Worm (Caenorhabditis elegans) whole organism, L3 larva: Measurements from ENCODE around the gene catp-4.
A peak's percentile ranks its signal among the peaks of the same experiment; 100 is the strongest.

Experiments used
- R02D3.7 ChIP-seq: fragments of 150-350 bp; optimal IDR thresholded peaks from 2 replicates; lab custom pipeline; 2014; ENCODE audit warnings: missing biosample characterization, missing genetic modification characterization
- ZK546.5 ChIP-seq: sonication (generic microtip); optimal IDR thresholded peaks from 2 replicates; lab custom pipeline; 2017; ENCODE audit warnings: missing biosample characterization, missing genetic modification characterization
- aly-2 ChIP-seq: fragments of 150-350 bp; optimal IDR thresholded peaks from 2 replicates; lab custom pipeline; 2014; ENCODE audit warnings: missing biosample characterization, missing genetic modification characterization
- ama-1 ChIP-seq: fragments of 150-350 bp; optimal IDR thresholded peaks from 2 replicates; lab custom pipeline; 2018
- daf-12 ChIP-seq: fragments of 150-350 bp; optimal IDR thresholded peaks from 2 replicates; lab custom pipeline; 2014; ENCODE audit warnings: missing biosample characterization, missing genetic modification reagents, missing genetic modification characterization
- egl-27 ChIP-seq: sonication (generic microtip); optimal IDR thresholded peaks from 4 replicates; lab custom pipeline; 2017; ENCODE audit warnings: missing biosample characterization, missing genetic modification reagents, missing genetic modification characterization
- egl-5 ChIP-seq: fragments of 150-350 bp; optimal IDR thresholded peaks from 2 replicates; lab custom pipeline; 2017; ENCODE audit warnings: missing biosample characterization, missing genetic modification reagents, missing genetic modification characterization, inconsistent platforms
- elt-3 ChIP-seq, 3 experiments: fragments of 150-350 bp in 1 of 3; sonication (generic microtip) in 2 of 3; optimal IDR thresholded peaks; 2 replicates in 2 of 3; 4 replicates in 1 of 3; lab custom pipeline; 2014 to 2017; ENCODE audit warnings: missing biosample characterization in 3 of 3, missing genetic modification characterization in 3 of 3
- fkh-10 ChIP-seq: sonication (generic microtip); optimal IDR thresholded peaks from 2 replicates; lab custom pipeline; 2017; ENCODE audit warnings: missing biosample characterization, missing genetic modification reagents, missing genetic modification characterization
- fkh-2 ChIP-seq: fragments of 150-350 bp; optimal IDR thresholded peaks from 2 replicates; lab custom pipeline; 2014; ENCODE audit warnings: missing biosample characterization, missing genetic modification reagents, missing genetic modification characterization
- fos-1 ChIP-seq: fragments of 150-350 bp; optimal IDR thresholded peaks from 2 replicates; lab custom pipeline; 2014; ENCODE audit warnings: missing biosample characterization, missing genetic modification characterization
- lin-15B ChIP-seq: fragments of 150-350 bp; optimal IDR thresholded peaks from 2 replicates; lab custom pipeline; 2014; ENCODE audit warnings: missing biosample characterization, missing genetic modification characterization
- lin-39 ChIP-seq: fragments of 150-350 bp; optimal IDR thresholded peaks from 2 replicates; lab custom pipeline; 2018; ENCODE audit warnings: missing biosample characterization, missing genetic modification reagents, missing genetic modification characterization
- lsy-12 ChIP-seq: sonication (generic microtip); optimal IDR thresholded peaks from 2 replicates; lab custom pipeline; 2016; ENCODE audit warnings: mild to moderate bottlenecking, missing genetic modification characterization, missing compliant biosample characterization
- mdl-1 ChIP-seq: fragments of 150-350 bp; optimal IDR thresholded peaks from 2 replicates; lab custom pipeline; 2014; ENCODE audit warnings: missing biosample characterization, missing genetic modification characterization
- mml-1 ChIP-seq: fragments of 150-350 bp; sonication (generic microtip); optimal IDR thresholded peaks from 3 replicates; lab custom pipeline; 2014; ENCODE audit warnings: missing biosample characterization, missing genetic modification characterization
- nfya-1 ChIP-seq: sonication (generic microtip); optimal IDR thresholded peaks from 2 replicates; lab custom pipeline; 2017; ENCODE audit warnings: missing genetic modification characterization, mild to moderate bottlenecking, missing compliant biosample characterization, antibody characterized with exemption, moderate library complexity; ENCODE audit not compliant: insufficient read depth
- nhr-11 ChIP-seq: fragments of 150-350 bp; optimal IDR thresholded peaks from 2 replicates; lab custom pipeline; 2014; ENCODE audit warnings: missing biosample characterization, missing genetic modification characterization
- nhr-23 ChIP-seq: fragments of 150-350 bp; optimal IDR thresholded peaks from 2 replicates; lab custom pipeline; 2014; ENCODE audit warnings: missing biosample characterization, missing genetic modification reagents, missing genetic modification characterization
- nhr-25 ChIP-seq: sonication (generic microtip); optimal IDR thresholded peaks from 2 replicates; lab custom pipeline; 2017; ENCODE audit warnings: missing biosample characterization, missing genetic modification characterization
- nhr-28 ChIP-seq: fragments of 150-350 bp; optimal IDR thresholded peaks from 2 replicates; lab custom pipeline; 2014; ENCODE audit warnings: missing biosample characterization, missing genetic modification characterization
- nhr-43 ChIP-seq: sonication (generic microtip); optimal IDR thresholded peaks from 2 replicates; lab custom pipeline; 2016; ENCODE audit warnings: mild to moderate bottlenecking, missing genetic modification characterization, missing compliant biosample characterization; ENCODE audit not compliant: poor library complexity, severe bottlenecking
- nhr-67 ChIP-seq: fragments of 150-350 bp; optimal IDR thresholded peaks from 2 replicates; lab custom pipeline; 2014; ENCODE audit warnings: missing biosample characterization, missing genetic modification characterization
- pha-4 ChIP-seq: fragments of 150-350 bp; optimal IDR thresholded peaks from 2 replicates; lab custom pipeline; 2014; ENCODE audit warnings: missing biosample characterization, missing genetic modification reagents, missing genetic modification characterization
- pqm-1 ChIP-seq: fragments of 150-350 bp; optimal IDR thresholded peaks from 2 replicates; lab custom pipeline; 2017; ENCODE audit warnings: missing biosample characterization, missing genetic modification characterization, inconsistent platforms
- sea-2 ChIP-seq: fragments of 150-350 bp; sonication (generic microtip); optimal IDR thresholded peaks from 4 replicates; lab custom pipeline; 2014; ENCODE audit warnings: missing biosample characterization, missing genetic modification reagents, missing genetic modification characterization
- skn-1 ChIP-seq: fragments of 150-350 bp; optimal IDR thresholded peaks from 2 replicates; lab custom pipeline; 2014; ENCODE audit warnings: missing biosample characterization, missing genetic modification characterization
- unc-62 ChIP-seq: fragments of 150-350 bp; sonication (generic microtip); optimal IDR thresholded peaks from 4 replicates; lab custom pipeline; 2014; ENCODE audit warnings: missing biosample characterization, missing genetic modification reagents, missing genetic modification characterization
- ztf-11 ChIP-seq: fragments of 150-350 bp; optimal IDR thresholded peaks from 2 replicates; lab custom pipeline; 2014; ENCODE audit warnings: missing biosample characterization, missing genetic modification characterization

The catp-4 gene

DNA sequence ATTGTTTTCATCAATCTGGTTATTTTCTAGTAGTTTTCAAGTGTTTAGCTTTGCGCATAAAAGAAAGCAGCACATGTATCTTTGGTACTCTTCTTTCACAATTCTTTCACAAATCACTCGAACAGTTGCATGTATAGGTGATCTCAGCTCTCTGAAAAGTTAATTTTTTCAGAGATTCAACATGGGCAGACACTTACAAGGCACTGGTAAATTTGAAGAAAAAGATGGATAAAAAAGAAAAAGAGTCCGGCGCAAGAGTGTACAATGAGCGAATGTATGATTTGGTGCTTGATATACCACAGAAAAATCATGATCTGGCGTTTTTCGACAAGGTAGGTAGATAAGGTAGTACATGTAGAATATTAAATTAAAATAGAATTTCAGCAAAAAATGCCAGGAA is 24.8 kb downstream of the catp-4 start:
- TF ChIP-seq ama-1 (lab: Kevin White, UChicago) = no peak
- no peak for TF ChIP-seq nhr-28
- no peak for TF ChIP-seq fkh-2 (tag; lab: Kevin White, UChicago)
- TF ChIP-seq mdl-1 = no peak
- TF ChIP-seq lin-15B (tag; lab: Kevin White, UChicago) = no peak
- TF ChIP-seq ZK546.5 (tag; lab: Kevin White, UChicago) = no peak
- TF ChIP-seq fkh-10 (GFP tag; lab: Kevin White, UChicago) = no peak
- no peak for TF ChIP-seq sea-2
- no peak for TF ChIP-seq nfya-1 (tag; lab: Kevin White, UChicago)
- TF ChIP-seq unc-62 = no peak
- TF ChIP-seq nhr-23 (tag; lab: Kevin White, UChicago) = no peak
- no peak for TF ChIP-seq nhr-11 (tag; lab: Kevin White, UChicago)
- TF ChIP-seq R02D3.7 (tag; lab: Kevin White, UChicago) = no peak
- no peak for TF ChIP-seq lin-39
- no peak for TF ChIP-seq nhr-67 (tag; lab: Kevin White, UChicago)

DNA sequence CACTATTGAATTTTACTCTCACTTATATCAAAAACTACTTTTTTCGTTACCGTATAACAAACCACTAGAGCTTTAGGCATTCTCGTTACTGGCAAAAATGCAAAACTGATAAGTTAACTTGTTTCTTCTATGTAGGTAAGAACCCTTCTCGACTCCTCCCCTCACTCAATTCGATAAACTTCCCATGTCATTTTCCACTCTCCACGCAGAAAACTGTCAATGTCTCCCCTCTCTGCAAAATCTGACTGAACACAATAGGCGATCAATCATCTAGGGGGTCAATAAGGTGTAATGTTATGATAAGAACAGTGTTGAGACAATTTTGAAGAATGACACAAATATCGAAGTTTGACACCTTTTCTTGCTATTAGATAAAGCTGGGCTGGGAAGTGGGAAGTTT is 25.4 kb downstream of the catp-4 start:
- TF ChIP-seq sea-2 = no peak
- TF ChIP-seq nfya-1 (tag; lab: Kevin White, UChicago) = no peak
- no peak for TF ChIP-seq ama-1 (lab: Kevin White, UChicago)
- peak; percentile 10 for TF ChIP-seq nhr-23 (tag; lab: Kevin White, UChicago)
- TF ChIP-seq ztf-11 = no peak
- TF ChIP-seq nhr-25 (tag; lab: Kevin White, UChicago) = peak; percentile 19
- TF ChIP-seq, all 47 proteins: peak for 2

DNA sequence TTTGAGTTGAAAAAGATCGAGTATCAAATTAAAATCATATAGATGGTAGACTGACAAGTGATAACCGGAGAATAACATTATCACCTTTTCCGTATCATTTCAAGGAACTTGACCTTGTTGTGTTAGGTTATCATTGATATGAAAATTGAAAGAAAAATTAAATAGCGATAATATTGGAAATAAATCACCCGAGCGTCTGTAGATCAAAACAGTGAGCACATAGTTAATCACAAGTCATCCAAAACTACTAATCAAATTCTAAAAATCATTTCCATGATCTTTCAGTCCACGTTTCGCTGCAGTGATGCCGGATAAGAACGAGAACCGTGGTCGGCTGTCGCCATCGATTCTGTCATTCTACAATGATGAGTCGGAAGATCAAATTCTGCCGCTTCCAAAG is 26.4 kb downstream of the catp-4 start:
- TF ChIP-seq sea-2 (no peak), nhr-43 (peak; percentile 74), nhr-25 (tag; lab: Kevin White, UChicago) (no peak), elt-3 (tag; optimal IDR thresholded peaks at IDR 0.05; lab: Kevin White, UChicago) (peak in 2 of 3 experiments; percentile 3 to 68)

DNA sequence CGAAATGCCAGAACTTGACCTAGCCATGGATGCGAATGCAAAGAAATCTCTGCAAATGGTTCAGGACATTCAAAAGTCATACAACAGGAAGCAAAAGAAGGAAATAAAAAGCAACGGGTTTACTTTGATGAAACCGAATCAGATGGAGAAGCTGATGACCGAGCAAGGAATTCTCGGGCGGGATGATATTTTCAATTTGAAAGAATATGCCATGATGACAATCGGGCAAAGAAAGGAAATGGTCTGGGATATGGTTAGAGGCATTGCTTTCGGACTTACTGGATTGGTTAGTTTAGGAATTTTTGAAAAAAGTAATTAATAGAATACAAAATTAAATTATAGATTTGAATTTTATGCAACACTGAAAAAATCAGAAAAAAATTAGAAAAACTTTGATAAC is 27.3 kb downstream of the catp-4 start:
- TF ChIP-seq sea-2 (no peak), nhr-11 (tag; lab: Kevin White, UChicago) (no peak), egl-27 (tag; lab: Kevin White, UChicago) (no peak), fos-1 (tag; lab: Kevin White, UChicago) (no peak), lsy-12 (tag; lab: Kevin White, UChicago) (no peak), nhr-43 (no peak), aly-2 (tag; lab: Kevin White, UChicago) (no peak), pqm-1 (tag; lab: Kevin White, UChicago) (no peak), pha-4 (tag; lab: Kevin White, UChicago) (no peak), mml-1 (no peak), ztf-11 (no peak), daf-12 (no peak)

DNA sequence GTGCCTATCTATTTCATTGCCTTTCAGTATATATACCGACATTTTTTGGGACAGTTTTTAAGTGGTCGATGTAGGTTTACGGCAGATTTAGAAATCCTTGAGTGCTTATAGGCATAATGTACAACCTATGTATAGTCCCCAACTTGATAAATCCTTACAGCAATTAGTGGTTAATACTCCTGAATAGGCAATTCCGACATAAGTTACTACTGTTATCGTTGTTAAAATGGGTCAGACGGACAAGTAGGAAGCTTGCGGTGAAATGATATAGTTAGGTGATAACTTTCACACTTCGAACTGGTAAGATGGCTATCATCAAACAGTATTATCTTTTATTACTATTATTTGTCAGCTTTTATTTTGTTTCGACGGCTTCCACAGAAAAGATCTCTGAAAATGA is 29.4 kb downstream of the catp-4 start, which contains the start of gene mltn-10:
Gene mltn-10, plus strand, starts transcription at position 301 of the 400 bp plus-strand sequence.
- TF ChIP-seq egl-5 (tag; lab: Kevin White, UChicago) = no peak

DNA sequence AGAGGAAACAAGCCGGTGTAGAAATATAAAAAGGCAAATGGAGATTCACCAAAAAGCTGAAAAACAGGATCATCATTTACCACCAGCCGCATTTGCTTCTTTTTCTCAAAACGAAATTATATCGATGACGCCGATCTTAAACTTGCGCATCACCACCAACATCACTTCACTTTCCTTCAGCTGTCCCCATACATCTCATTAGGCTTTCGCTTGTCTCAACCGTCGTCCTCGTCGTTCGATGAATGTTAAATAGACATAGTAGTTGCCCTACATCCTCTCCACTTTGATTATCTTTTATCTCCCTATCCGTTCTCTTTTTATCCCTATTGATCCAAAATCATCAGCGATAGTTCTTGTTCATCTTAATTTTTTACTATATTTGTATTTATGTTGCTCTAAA is 33.5 kb downstream of the catp-4 start:
- TF ChIP-seq nhr-23 (tag; lab: Kevin White, UChicago) (peak; percentile 22), mdl-1 (no peak), nhr-25 (tag; lab: Kevin White, UChicago) (peak; percentile 19)

DNA sequence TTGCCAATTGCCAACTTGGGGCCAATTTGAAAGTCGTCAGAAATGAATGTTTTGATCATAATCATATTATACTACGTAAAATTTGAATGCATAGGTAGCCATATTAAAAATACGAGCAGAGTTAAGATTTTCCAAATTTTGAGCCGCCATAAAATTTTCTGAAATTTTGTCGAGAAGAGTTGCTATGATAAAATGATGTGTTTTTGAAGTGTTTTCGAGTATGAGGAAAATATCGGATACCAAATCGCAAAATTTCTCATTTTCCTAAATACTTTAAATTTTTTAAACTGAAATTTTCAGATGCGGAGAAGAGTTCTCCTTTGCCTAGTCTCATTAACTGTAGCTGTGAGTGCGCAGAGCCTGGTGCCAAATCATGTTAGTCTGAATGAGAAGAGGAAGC is 33.9 kb downstream of the catp-4 start, which contains the start of gene tag-297:
Gene tag-297, plus strand, starts transcription at position 301 of the 400 bp plus-strand sequence.
- no peak for TF ChIP-seq skn-1 (tag; lab: Kevin White, UChicago)
- no peak for TF ChIP-seq pqm-1 (tag; lab: Kevin White, UChicago)
- TF ChIP-seq, all 47 proteins: peak for 0
